Worm (Caenorhabditis elegans) whole organism, early embryonic: ENCODE data around the gene H03G16.1.

Source experiments
- ceh-36 ChIP-seq: sonication (generic microtip); optimal IDR thresholded peaks from 2 replicates; lab custom pipeline; 2016; ENCODE audit warnings: missing genetic modification characterization, inconsistent platforms, missing compliant biosample characterization
- ets-7 ChIP-seq: sonication (generic microtip); optimal IDR thresholded peaks from 2 replicates; lab custom pipeline; 2016; ENCODE audit warnings: missing genotype, missing genetic modification characterization, missing compliant biosample characterization
- hmbx-1 ChIP-seq: sonication (generic microtip); optimal IDR thresholded peaks from 2 replicates; lab custom pipeline; 2016; ENCODE audit warnings: mild to moderate bottlenecking, missing genetic modification characterization, missing compliant biosample characterization
- scrt-1 ChIP-seq: fragments of 200-800 bp; sonication (Bioruptor generic); IDR thresholded peaks from 2 replicates; pipeline ENCODE4 v1.3.6; 2022; ENCODE audit warnings: missing genetic modification characterization, missing compliant biosample characterization
- tbx-11 ChIP-seq: fragments of 200-800 bp; sonication (Bioruptor generic); IDR thresholded peaks from 2 replicates; pipeline ENCODE4 v1.3.6; 2022; ENCODE audit warnings: missing genetic modification characterization, missing compliant biosample characterization

ce11 chrX:15079406-15079805, 25.7 kb downstream of the H03G16.1 start:
- TF ChIP-seq ets-7 (no peak), tbx-11 (GFP tag; lab: Robert Waterston, UW) (no peak), hmbx-1 (no peak), ceh-36 (tag; lab: Kevin White, UChicago) (no peak), scrt-1 (GFP tag; lab: Robert Waterston, UW) (no peak)
